Fruit fly (Drosophila melanogaster): ENCODE measurements around the gene gny.

gny gene

DNA sequence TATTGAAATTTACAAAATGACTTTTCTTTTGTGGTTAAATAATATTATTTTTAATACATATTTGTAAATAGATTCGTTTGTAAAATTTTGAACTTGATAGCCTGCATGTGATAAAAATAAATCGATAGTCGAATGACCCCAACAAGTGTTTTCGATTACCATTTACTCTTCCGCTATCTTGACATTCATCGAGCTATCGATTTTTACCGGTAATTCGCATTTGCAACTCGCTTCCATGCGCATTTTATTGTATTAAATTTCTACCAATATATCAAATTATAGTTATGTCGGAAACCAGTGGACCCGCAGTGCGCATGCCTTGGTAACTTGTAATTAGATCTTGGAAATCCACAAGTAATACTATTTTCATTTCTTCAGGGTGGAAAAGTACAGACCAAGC lies 39.1 kb downstream of the gny start, which contains the start of gene RfC3 (continued):
- TF ChIP-seq CG6683 (GFP tag; optimal IDR thresholded peaks at IDR 0.05) (no peak), Ravus (GFP tag; IDR thresholded peaks at IDR 0.05) (no peak), Hr78 (GFP tag; optimal IDR thresholded peaks at IDR 0.05) (peak in 1 of 2 experiments; percentile 93), sim (GFP tag; IDR thresholded peaks at IDR 0.05) (no peak), Sry-β (GFP tag; optimal IDR thresholded peaks at IDR 0.05) (no peak), ase (GFP tag; IDR thresholded peaks at IDR 0.05) (no peak), Scr (GFP tag; IDR thresholded peaks at IDR 0.05; ENCODE audit: partially characterized antibody) (peak; percentile 81), run (tag; optimal IDR thresholded peaks at IDR 0.05) (no peak), CG12769 (tag; optimal IDR thresholded peaks at IDR 0.05) (no peak), Fer2 (tag; optimal IDR thresholded peaks at IDR 0.05) (no peak), Eip74EF (GFP tag; optimal IDR thresholded peaks at IDR 0.05) (no peak), CG18011 (GFP tag; optimal IDR thresholded peaks at IDR 0.05) (no peak), CG15073 (GFP tag; optimal IDR thresholded peaks at IDR 0.05) (no peak), stwl (tag; optimal IDR thresholded peaks at IDR 0.05) (peak; percentile 75), CG10267 (tag; optimal IDR thresholded peaks at IDR 0.05) (peak; percentile 21), Abd-B (GFP tag; optimal IDR thresholded peaks at IDR 0.05) (no peak), ap (GFP tag; IDR thresholded peaks at IDR 0.05) (no peak), HLH4C (GFP tag; IDR thresholded peaks at IDR 0.05; ENCODE audit: partially characterized antibody) (peak; percentile 98), chinmo (GFP tag; IDR thresholded peaks at IDR 0.05; ENCODE audit: partially characterized antibody) (peak; percentile 84; the same call in 1 of the 4 replicates), rib (GFP tag; IDR thresholded peaks at IDR 0.05) (0 out of 2 replicates have a peak, but pooled peaks have one; percentile 11), Xrp1 (GFP tag; IDR thresholded peaks at IDR 0.05) (no peak), mirr (GFP tag; optimal IDR thresholded peaks at IDR 0.05) (no peak), Dfd (GFP tag; optimal IDR thresholded peaks at IDR 0.05) (no peak), CG1024 (GFP tag; IDR thresholded peaks at IDR 0.05) (no peak), CG34224 (GFP tag; IDR thresholded peaks at IDR 0.05; ENCODE audit: partially characterized antibody) (peak; percentile 98), Ptx1 (GFP tag; IDR thresholded peaks at IDR 0.05) (no peak), grn (GFP tag; optimal IDR thresholded peaks at IDR 0.05) (no peak), CG2712 (tag; optimal IDR thresholded peaks at IDR 0.05) (no peak), hth (optimal IDR thresholded peaks at IDR 0.05) (no peak), Bgb (GFP tag; IDR thresholded peaks at IDR 0.05; ENCODE audit: partially characterized antibody) (peak; percentile 83), zen2 (GFP tag; IDR thresholded peaks at IDR 0.05; ENCODE audit: partially characterized antibody) (peak; percentile 96), sug (tag; optimal IDR thresholded peaks at IDR 0.05) (peak; percentile 20), CG12659 (GFP tag; optimal IDR thresholded peaks at IDR 0.05) (peak; percentile 7), kni (GFP tag; optimal IDR thresholded peaks at IDR 0.05) (no peak), pzg (GFP tag; optimal IDR thresholded peaks at IDR 0.05) (peak; percentile 64), Doc3 (GFP tag; IDR thresholded peaks at IDR 0.05; ENCODE audit: partially characterized antibody) (peak; percentile 75), Rx (GFP tag; IDR thresholded peaks at IDR 0.05) (no peak), CG15269 (tag; optimal IDR thresholded peaks at IDR 0.05) (no peak), CG16813 (GFP tag; IDR thresholded peaks at IDR 0.05; ENCODE audit: partially characterized antibody) (peak; percentile 72; the same call in 2 of the 3 replicates), tx (GFP tag; optimal IDR thresholded peaks at IDR 0.05) (no peak), pb (GFP tag; optimal IDR thresholded peaks at IDR 0.05) (no peak), CG6813 (GFP tag; optimal IDR thresholded peaks at IDR 0.05) (no peak), CG1603 (tag; optimal IDR thresholded peaks at IDR 0.05) (peak; percentile 99), amos (GFP tag; IDR thresholded peaks at IDR 0.05; ENCODE audit: partially characterized antibody) (peak; percentile 76; the same call in 1 of the 2 replicates), hb (GFP tag; IDR thresholded peaks at IDR 0.05; ENCODE audit: partially characterized antibody) (peak; percentile 80), BEAF-32 (GFP tag; optimal IDR thresholded peaks at IDR 0.05) (peak; percentile 61), NC2α (GFP tag; optimal IDR thresholded peaks at IDR 0.05) (no peak), CrebB (tag; optimal IDR thresholded peaks at IDR 0.05) (no peak), jumu (GFP tag; optimal IDR thresholded peaks at IDR 0.05) (no peak)
